Worm (Caenorhabditis elegans): Measurements from ENCODE around the gene kin-26.
A peak's percentile ranks its signal among the peaks of the same experiment; 100 is the strongest.

Gene kin-26

DNA sequence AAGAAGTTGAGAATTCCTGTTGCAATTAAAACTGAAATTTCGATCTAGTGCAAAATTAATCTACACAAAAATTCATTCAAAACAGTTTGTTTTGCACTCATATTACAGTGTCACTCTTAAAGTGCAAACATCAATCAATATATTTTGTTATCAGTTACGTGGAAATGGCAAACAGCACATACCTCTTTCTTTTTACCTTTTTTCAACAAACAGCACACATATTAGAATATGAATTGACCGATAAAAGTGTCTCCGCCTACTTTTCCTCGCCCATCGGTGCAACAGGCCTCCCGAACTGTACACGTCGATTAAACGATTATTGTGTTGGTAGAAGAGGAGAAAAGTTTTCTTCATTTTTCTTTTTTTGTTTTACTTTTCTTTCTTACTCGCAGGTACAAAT is 36.5 kb downstream of the kin-26 start:
- TF ChIP-seq mbf-1 (tag; optimal IDR thresholded peaks at IDR 0.05) (no peak), fos-1 (tag; optimal IDR thresholded peaks at IDR 0.05) (peak; percentile 77), sma-9 (GFP tag; optimal IDR thresholded peaks at IDR 0.05) (peak; percentile 25), sma-9 (tag; optimal IDR thresholded peaks at IDR 0.05) (no peak), ceh-82 (tag; optimal IDR thresholded peaks at IDR 0.05) (no peak), crh-2 (tag; optimal IDR thresholded peaks at IDR 0.05) (peak; percentile 76)

DNA sequence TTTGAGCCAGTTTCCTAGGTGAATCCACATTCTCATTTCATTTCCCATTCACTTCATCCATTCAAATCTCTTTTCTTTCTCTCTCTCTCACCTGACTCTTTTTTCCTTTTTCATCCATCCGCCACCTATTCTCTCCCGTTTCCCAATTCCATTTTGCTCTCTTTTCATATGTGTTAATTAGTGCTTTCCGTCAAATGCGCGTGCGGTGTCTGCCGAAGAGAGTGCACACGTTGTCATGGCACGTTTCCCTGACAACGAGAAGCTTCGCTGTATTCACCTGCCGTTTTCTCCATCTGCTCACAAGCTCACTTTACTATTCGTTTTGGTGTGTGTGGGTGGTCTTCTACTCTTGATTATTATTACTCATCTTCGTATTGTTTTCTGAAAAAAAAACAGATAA is 37.8 kb downstream of the kin-26 start:
- TF ChIP-seq aly-2 (tag; optimal IDR thresholded peaks at IDR 0.05) (no peak), elt-3 (tag; optimal IDR thresholded peaks at IDR 0.05) (no peak), nhr-10 (tag; optimal IDR thresholded peaks at IDR 0.05) (no peak), blmp-1 (tag; optimal IDR thresholded peaks at IDR 0.05; ENCODE audit: insufficient read depth) (no peak), lin-11 (tag; optimal IDR thresholded peaks at IDR 0.05) (peak; percentile 57), alr-1 (tag; optimal IDR thresholded peaks at IDR 0.05) (no peak), unc-55 (GFP tag; optimal IDR thresholded peaks at IDR 0.05) (no peak)

DNA sequence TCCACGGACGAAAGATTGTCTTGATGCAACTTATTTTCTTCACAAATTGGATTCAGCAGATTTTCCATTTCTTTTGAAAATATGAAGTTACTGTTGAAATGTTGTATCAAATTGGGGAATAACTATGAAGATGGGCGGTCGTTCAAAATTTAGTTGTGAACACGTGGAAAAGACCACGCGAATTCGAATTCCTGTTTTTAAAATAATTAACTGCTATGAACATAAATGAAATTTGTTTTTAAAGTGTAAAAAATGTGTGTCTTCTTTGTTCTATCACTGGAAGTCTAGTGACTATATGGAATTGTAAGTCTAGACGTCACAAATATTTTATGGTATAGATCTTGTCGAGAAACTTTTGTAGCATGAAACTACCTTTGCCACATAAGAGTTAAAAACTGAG is 39.3 kb downstream of the kin-26 start, which contains the start of gene C06A6.7:
Gene C06A6.7, minus strand, starts transcription at position 101 of the 400 bp plus-strand sequence.
- no peak for TF ChIP-seq gmeb-1 (tag; optimal IDR thresholded peaks at IDR 0.05)

DNA sequence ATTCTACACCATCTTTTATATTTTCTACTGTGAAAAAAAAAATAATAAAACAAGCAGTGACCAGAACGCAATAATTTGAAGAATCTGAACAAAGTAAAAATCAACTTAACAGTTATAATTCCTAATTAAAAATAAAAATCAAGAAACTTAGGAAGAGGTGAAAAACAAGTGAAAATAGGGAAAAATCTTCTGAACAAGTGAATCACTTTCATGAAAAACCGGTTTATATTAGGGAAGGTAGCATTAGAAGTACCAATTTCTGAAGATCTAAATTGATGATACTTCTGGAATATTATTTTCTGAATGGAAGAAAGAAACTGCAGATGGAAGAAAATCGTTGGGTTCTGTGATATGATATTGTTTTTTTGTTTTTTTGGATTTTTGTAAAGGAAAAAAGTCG is 41.2 kb downstream of the kin-26 start:
- TF ChIP-seq ama-1 (optimal IDR thresholded peaks at IDR 0.05) (no peak), aly-2 (tag; optimal IDR thresholded peaks at IDR 0.05) (no peak), lin-11 (tag; optimal IDR thresholded peaks at IDR 0.05) (no peak), blmp-1 (tag; optimal IDR thresholded peaks at IDR 0.05; ENCODE audit: insufficient read depth) (peak; percentile 72), ceh-16 (tag; optimal IDR thresholded peaks at IDR 0.05) (no peak), snpc-4 (tag; optimal IDR thresholded peaks at IDR 0.05) (no peak), mab-5 (tag; optimal IDR thresholded peaks at IDR 0.05) (no peak), sem-4 (tag; optimal IDR thresholded peaks at IDR 0.05) (no peak), ztf-1 (GFP tag; conservative IDR thresholded peaks at IDR 0.05) (no peak), dmd-4 (tag; optimal IDR thresholded peaks at IDR 0.05) (no peak), alr-1 (tag; optimal IDR thresholded peaks at IDR 0.05) (no peak), nhr-25 (tag; optimal IDR thresholded peaks at IDR 0.05) (peak; percentile 28), Y55F3AM.14 (GFP tag; optimal IDR thresholded peaks at IDR 0.05) (no peak), fos-1 (tag; optimal IDR thresholded peaks at IDR 0.05) (no peak), nhr-12 (tag; optimal IDR thresholded peaks at IDR 0.05) (no peak)

DNA sequence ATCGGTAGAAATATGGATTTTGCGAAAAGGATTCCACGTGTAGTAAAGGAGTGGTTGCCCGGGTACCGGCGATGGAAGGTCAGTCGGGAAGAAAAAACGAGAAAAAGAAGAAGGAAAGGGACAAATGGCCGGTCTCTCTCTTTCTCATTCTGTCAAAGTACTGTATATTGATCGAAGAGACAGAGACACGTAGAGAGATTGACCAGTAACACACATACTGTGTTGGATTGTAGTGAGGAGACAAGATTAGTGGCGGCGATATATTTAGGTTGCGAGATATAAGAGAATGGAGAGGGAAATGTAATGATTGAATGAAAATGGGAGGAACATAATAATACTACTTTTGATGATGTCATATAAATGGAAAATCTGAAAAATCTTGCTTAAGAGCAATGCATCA is 41.7 kb downstream of the kin-26 start:
- TF ChIP-seq nhr-10 (tag; optimal IDR thresholded peaks at IDR 0.05), result no peak
- TF ChIP-seq ztf-11 (tag; optimal IDR thresholded peaks at IDR 0.05), result no peak
- no peak for TF ChIP-seq gmeb-1 (tag; optimal IDR thresholded peaks at IDR 0.05)
- no peak for TF ChIP-seq mbf-1 (tag; optimal IDR thresholded peaks at IDR 0.05)
- TF ChIP-seq ztf-1 (GFP tag; conservative IDR thresholded peaks at IDR 0.05), result no peak
- no peak for TF ChIP-seq sma-9 (GFP tag; optimal IDR thresholded peaks at IDR 0.05)
- no peak for TF ChIP-seq sma-9 (tag; optimal IDR thresholded peaks at IDR 0.05)
- no peak for TF ChIP-seq F13H6.1 (tag; optimal IDR thresholded peaks at IDR 0.05)
- TF ChIP-seq nhr-23 (tag; optimal IDR thresholded peaks at IDR 0.05), result no peak
- no peak for TF ChIP-seq nhr-11 (tag; optimal IDR thresholded peaks at IDR 0.05)
- no peak for TF ChIP-seq alr-1 (tag; optimal IDR thresholded peaks at IDR 0.05)
- TF ChIP-seq sem-4 (tag; optimal IDR thresholded peaks at IDR 0.05), result no peak
- peak; percentile 4 for TF ChIP-seq nhr-21 (tag; optimal IDR thresholded peaks at IDR 0.05)
- TF ChIP-seq dmd-4 (tag; optimal IDR thresholded peaks at IDR 0.05), result no peak
- TF ChIP-seq elt-3 (tag; optimal IDR thresholded peaks at IDR 0.05), result no peak
- TF ChIP-seq elt-1 (tag; optimal IDR thresholded peaks at IDR 0.05), result no peak
- TF ChIP-seq R02D3.7 (tag; optimal IDR thresholded peaks at IDR 0.05), result no peak
- TF ChIP-seq lin-13 (GFP tag; optimal IDR thresholded peaks at IDR 0.05), result no peak
- peak; percentile 44 for TF ChIP-seq nhr-25 (tag; optimal IDR thresholded peaks at IDR 0.05)
- no peak for TF ChIP-seq lin-39 (tag; optimal IDR thresholded peaks at IDR 0.05)
- peak; percentile 8 for TF ChIP-seq C34F6.9 (tag; optimal IDR thresholded peaks at IDR 0.05)
- TF ChIP-seq ceh-16 (tag; optimal IDR thresholded peaks at IDR 0.05), result no peak
- no peak for TF ChIP-seq peb-1 (tag; optimal IDR thresholded peaks at IDR 0.05)
- TF ChIP-seq egl-27 (tag; optimal IDR thresholded peaks at IDR 0.05), result no peak
- no peak for TF ChIP-seq lin-11 (tag; optimal IDR thresholded peaks at IDR 0.05)
- peak; percentile 19 for TF ChIP-seq sma-3 (GFP tag; optimal IDR thresholded peaks at IDR 0.05)
- peak; percentile 39 for TF ChIP-seq blmp-1 (tag; optimal IDR thresholded peaks at IDR 0.05; ENCODE audit: insufficient read depth)
- peak in 1 of 2 experiments; percentile 38 for TF ChIP-seq lsy-2 (tag; optimal IDR thresholded peaks at IDR 0.05)
- no peak for TF ChIP-seq ama-1 (optimal IDR thresholded peaks at IDR 0.05)
- TF ChIP-seq ztf-4 (tag; optimal IDR thresholded peaks at IDR 0.05), result no peak
- TF ChIP-seq nhr-77 (tag; optimal IDR thresholded peaks at IDR 0.05), result no peak
- no peak for TF ChIP-seq ZK546.5 (tag; optimal IDR thresholded peaks at IDR 0.05)
- TF ChIP-seq unc-55 (GFP tag; optimal IDR thresholded peaks at IDR 0.05), result no peak
- no peak for TF ChIP-seq snpc-4 (tag; optimal IDR thresholded peaks at IDR 0.05)
- no peak for TF ChIP-seq mdl-1 (tag; optimal IDR thresholded peaks at IDR 0.05)
- no peak for TF ChIP-seq nhr-12 (tag; optimal IDR thresholded peaks at IDR 0.05)
- no peak for TF ChIP-seq nhr-6 (tag; optimal IDR thresholded peaks at IDR 0.05)
- TF ChIP-seq unc-62 (GFP tag; optimal IDR thresholded peaks at IDR 0.05), result no peak
- TF ChIP-seq aly-2 (tag; optimal IDR thresholded peaks at IDR 0.05), result no peak
